Fruit fly (Drosophila melanogaster) whole organism, wandering third instar larva: ENCODE data around the gene CG16775.

Experiments
- CG32264 ChIP-seq: fragments of 200-800 bp; sonication (Bioruptor generic); optimal IDR thresholded peaks from 2 replicates; lab custom pipeline; 2016; ENCODE audit warnings: missing biosample characterization, missing genetic modification characterization
- CG9705 ChIP-seq: fragments of 200-800 bp; sonication (Bioruptor generic); optimal IDR thresholded peaks from 2 replicates; lab custom pipeline; 2018; ENCODE audit warnings: missing biosample characterization, mild to moderate bottlenecking, missing genetic modification characterization
- CrebA ChIP-seq: fragments of 200-800 bp; sonication (Bioruptor generic); optimal IDR thresholded peaks from 2 replicates; lab custom pipeline; 2016; ENCODE audit warnings: missing biosample characterization, mild to moderate bottlenecking, missing genetic modification characterization, borderline replicate concordance
- Dfd ChIP-seq: fragments of >200 bp; optimal IDR thresholded peaks from 2 replicates; lab custom pipeline; 2017; ENCODE audit warnings: missing biosample characterization, missing genetic modification characterization
- GATAd ChIP-seq: sonication (Bioruptor generic); optimal IDR thresholded peaks from 2 replicates; lab custom pipeline; 2016; ENCODE audit warnings: missing biosample characterization, missing genetic modification characterization
- HLH106 ChIP-seq: fragments of 200-800 bp; optimal IDR thresholded peaks from 3 replicates; lab custom pipeline; 2019; ENCODE audit warnings: missing biosample characterization, mild to moderate bottlenecking, missing genetic modification characterization, moderate library complexity
- Hnf4 ChIP-seq: fragments of 200-800 bp; sonication (Bioruptor generic); optimal IDR thresholded peaks from 2 replicates; lab custom pipeline; 2016; ENCODE audit warnings: missing biosample characterization, mild to moderate bottlenecking, missing genetic modification characterization
- Hr78 ChIP-seq: fragments of >200 bp; optimal IDR thresholded peaks from 2 replicates; lab custom pipeline; 2017; ENCODE audit warnings: missing biosample characterization, missing genetic modification characterization
- Hr83 ChIP-seq: fragments of 200-300 bp; sonication (Bioruptor generic); optimal IDR thresholded peaks from 2 replicates; lab custom pipeline; 2016; ENCODE audit warnings: missing biosample characterization, mild to moderate bottlenecking, missing genetic modification characterization, moderate library complexity; ENCODE audit not compliant: poor library complexity, severe bottlenecking
- Jra ChIP-seq: sonication (Bioruptor generic); optimal IDR thresholded peaks from 2 replicates; lab custom pipeline; 2016; ENCODE audit warnings: missing biosample characterization, missing genetic modification characterization
- Mio ChIP-seq: sonication (Bioruptor generic); optimal IDR thresholded peaks from 2 replicates; lab custom pipeline; 2016; ENCODE audit warnings: missing biosample characterization, missing genetic modification characterization
- Myc ChIP-seq: fragments of >200 bp; optimal IDR thresholded peaks from 2 replicates; lab custom pipeline; 2017
- N ChIP-seq: fragments of >200 bp; optimal IDR thresholded peaks from 2 replicates; lab custom pipeline; 2018; ENCODE audit warnings: missing biosample characterization, missing external identifiers, missing genetic modification characterization
- OdsH ChIP-seq: fragments of 200-800 bp; sonication (Bioruptor generic); optimal IDR thresholded peaks from 2 replicates; lab custom pipeline; 2016; ENCODE audit warnings: missing biosample characterization, mild to moderate bottlenecking, missing genetic modification characterization
- Rel ChIP-seq, 2 experiments: fragments of 200-800 bp; sonication (Bioruptor generic) in 1 of 2; optimal IDR thresholded peaks; 2 replicates in 1 of 2; 3 replicates in 1 of 2; lab custom pipeline; 2016 to 2019; ENCODE audit warnings: mild to moderate bottlenecking in 2 of 2, missing biosample characterization in 2 of 2, missing genetic modification characterization in 2 of 2, moderate library complexity in 1 of 2
- Sp1 ChIP-seq: fragments of 200-800 bp; sonication (Bioruptor generic); optimal IDR thresholded peaks from 3 replicates; lab custom pipeline; 2019; ENCODE audit warnings: missing biosample characterization, mild to moderate bottlenecking, missing genetic modification characterization, moderate library complexity
- Vsx2 ChIP-seq: fragments of 200-300, 225-300 bp; sonication (Bioruptor generic); optimal IDR thresholded peaks from 2 replicates; lab custom pipeline; 2018; ENCODE audit warnings: missing biosample characterization, missing genetic modification characterization; ENCODE audit not compliant: partially characterized antibody
- br ChIP-seq: fragments of 200-800 bp; sonication (Bioruptor generic); optimal IDR thresholded peaks from 2 replicates; lab custom pipeline; 2016; ENCODE audit warnings: missing biosample characterization, missing genetic modification characterization
- brk ChIP-seq: fragments of 200-800 bp; sonication (Bioruptor generic); optimal IDR thresholded peaks from 2 replicates; lab custom pipeline; 2016; ENCODE audit warnings: missing biosample characterization, mild to moderate bottlenecking, missing genetic modification characterization
- dmrt93B ChIP-seq: fragments of 200-800 bp; sonication (Bioruptor generic); optimal IDR thresholded peaks from 2 replicates; lab custom pipeline; 2018; ENCODE audit warnings: missing biosample characterization, mild to moderate bottlenecking, missing genetic modification characterization
- dsf ChIP-seq: sonication (Bioruptor generic); optimal IDR thresholded peaks from 2 replicates; lab custom pipeline; 2016; ENCODE audit warnings: missing biosample characterization, missing genetic modification characterization, borderline replicate concordance
- ey ChIP-seq: fragments of 200-800 bp; sonication (Bioruptor generic); optimal IDR thresholded peaks from 2 replicates; lab custom pipeline; 2016; ENCODE audit warnings: missing biosample characterization, missing genetic modification characterization
- fru ChIP-seq: fragments of 200-800 bp; sonication (Bioruptor generic); optimal IDR thresholded peaks from 3 replicates; lab custom pipeline; 2016; ENCODE audit warnings: missing biosample characterization, mild to moderate bottlenecking, missing genetic modification characterization
- h ChIP-seq: fragments of 200-800 bp; sonication (Bioruptor generic); optimal IDR thresholded peaks from 3 replicates; lab custom pipeline; 2016; ENCODE audit warnings: missing biosample characterization, mild to moderate bottlenecking, missing genetic modification characterization
- lola ChIP-seq: fragments of >200 bp; optimal IDR thresholded peaks from 2 replicates; lab custom pipeline; 2017; ENCODE audit warnings: missing biosample characterization, missing genetic modification characterization
- pan ChIP-seq: fragments of >200 bp; optimal IDR thresholded peaks from 2 replicates; lab custom pipeline; 2017
- psq ChIP-seq: fragments of 200-800 bp; sonication (Bioruptor generic); optimal IDR thresholded peaks from 3 replicates; lab custom pipeline; 2017; ENCODE audit warnings: missing biosample characterization, mild to moderate bottlenecking, missing genetic modification characterization, moderate library complexity
- rgr ChIP-seq: fragments of 200-800 bp; sonication (Bioruptor generic); optimal IDR thresholded peaks from 3 replicates; lab custom pipeline; 2016; ENCODE audit warnings: missing biosample characterization, mild to moderate bottlenecking, missing genetic modification characterization
- sage ChIP-seq: fragments of 200-800 bp; sonication (Bioruptor generic); optimal IDR thresholded peaks from 2 replicates; lab custom pipeline; 2016; ENCODE audit warnings: missing biosample characterization, mild to moderate bottlenecking, missing genetic modification characterization
- sv ChIP-seq: fragments of 200-800 bp; sonication (Bioruptor generic); optimal IDR thresholded peaks from 3 replicates; lab custom pipeline; 2016; ENCODE audit warnings: missing biosample characterization, missing genetic modification characterization
- tai ChIP-seq: sonication (Bioruptor generic); optimal IDR thresholded peaks from 2 replicates; lab custom pipeline; 2016; ENCODE audit warnings: missing biosample characterization, missing genetic modification characterization
- woc ChIP-seq: sonication (Bioruptor generic); optimal IDR thresholded peaks from 2 replicates; lab custom pipeline; 2016; ENCODE audit warnings: missing biosample characterization, mild to moderate bottlenecking, missing genetic modification characterization

Gene CG16775

dm6 chr3L:17856655-17857479 lies 29.6 kb downstream of the CG16775 start, which contains the start of gene CG5535 (continued):
- peak; percentile 68 for TF ChIP-seq psq (GFP tag; lab: Kevin White, UChicago)

- no peak for TF ChIP-seq Mio
- no peak for TF ChIP-seq br
- no peak for TF ChIP-seq Dfd (GFP tag; lab: Kevin White, UChicago)
- peak; percentile 65 for TF ChIP-seq Myc (lab: Kevin White, UChicago)
- no peak for TF ChIP-seq dmrt93B
- TF ChIP-seq h (GFP tag; lab: Kevin White, UChicago): no peak
- TF ChIP-seq woc (GFP tag; lab: Kevin White, UChicago): peak; percentile 60
- TF ChIP-seq Vsx2 (GFP tag; lab: Kevin White, UChicago): no peak
- TF ChIP-seq, all 38 proteins: peak for 2
These were observed 36.9 kb downstream of the CG16775 start, which contains the start of gene TrpRS-m for dm6 chr3L:17849517-17849916. TrpRS-m (plus strand) TSS chr3L:17849727.

dm6 chr3L:17846982-17847355 lies 39.5 kb downstream of the CG16775 start:
- TF ChIP-seq HLH106 (tag; lab: Kevin White, UChicago) (peak; percentile 4), dsf (GFP tag; lab: Kevin White, UChicago) (no peak), brk (no peak), Rel (GFP tag; optimal IDR thresholded peaks at IDR 0.05; lab: Kevin White, UChicago) (no peak), Rel (tag; optimal IDR thresholded peaks at IDR 0.05; lab: Kevin White, UChicago) (peak; percentile 9)

dm6 chr3L:17846169-17846981 lies 40.1 kb downstream of the CG16775 start, which contains the start of the genes MED19 and CG7430:
MED19 (minus strand) TSS chr3L:17846501.
CG7430 (plus strand) TSS chr3L:17846916.
- TF ChIP-seq dmrt93B (peak; percentile 44), fru (GFP tag; lab: Kevin White, UChicago) (no peak), Vsx2 (GFP tag; lab: Kevin White, UChicago) (no peak), HLH106 (tag; lab: Kevin White, UChicago) (peak; percentile 2), Jra (GFP tag; lab: Kevin White, UChicago) (no peak), GATAd (GFP tag; lab: Kevin White, UChicago) (no peak), h (GFP tag; lab: Kevin White, UChicago) (peak; percentile 47), Hnf4 (GFP tag; lab: Kevin White, UChicago) (no peak), psq (GFP tag; lab: Kevin White, UChicago) (no peak), CG9705 (GFP tag; lab: Kevin White, UChicago) (no peak), Dfd (GFP tag; lab: Kevin White, UChicago) (no peak), Hr83 (GFP tag; lab: Kevin White, UChicago) (peak; percentile 34), ey (GFP tag; lab: Kevin White, UChicago) (no peak), Myc (lab: Kevin White, UChicago) (no peak), brk (no peak), N (GFP tag; lab: Kevin White, UChicago) (no peak), CG32264 (GFP tag; lab: Kevin White, UChicago) (no peak), Sp1 (peak; percentile 52), woc (GFP tag; lab: Kevin White, UChicago) (peak; percentile 11), lola (GFP tag; lab: Kevin White, UChicago) (peak; percentile 48), dsf (GFP tag; lab: Kevin White, UChicago) (no peak), OdsH (GFP tag; lab: Kevin White, UChicago) (no peak), Rel (GFP tag; optimal IDR thresholded peaks at IDR 0.05; lab: Kevin White, UChicago) (no peak), Rel (tag; optimal IDR thresholded peaks at IDR 0.05; lab: Kevin White, UChicago) (peak; percentile 68), Hr78 (GFP tag; lab: Kevin White, UChicago) (no peak), CrebA (no peak), pan (lab: Kevin White, UChicago) (no peak), sage (GFP tag; lab: Kevin White, UChicago) (no peak), rgr (peak; percentile 32), sv (GFP tag; lab: Kevin White, UChicago) (no peak), tai (GFP tag; lab: Kevin White, UChicago) (no peak)
